Worm (Caenorhabditis elegans) whole organism, late embryonic: ENCODE results near the gene C09F5.3.

ENCODE experiments used
- ama-1 ChIP-seq: fragments of 150-350 bp; optimal IDR thresholded peaks from 2 replicates; lab custom pipeline; 2014
- ceh-22 ChIP-seq: sonication (generic microtip); optimal IDR thresholded peaks from 2 replicates; lab custom pipeline; 2017; ENCODE audit warnings: missing biosample characterization, missing genetic modification characterization
- elt-2 ChIP-seq: sonication (generic microtip); optimal IDR thresholded peaks from 2 replicates; lab custom pipeline; 2016; ENCODE audit warnings: missing genetic modification reagents, missing genetic modification characterization, missing compliant biosample characterization
- mec-3 ChIP-seq: sonication (generic microtip); optimal IDR thresholded peaks from 2 replicates; lab custom pipeline; 2016; ENCODE audit warnings: borderline replicate concordance, missing genetic modification characterization, missing compliant biosample characterization
- pag-3 ChIP-seq: sonication (generic microtip); optimal IDR thresholded peaks from 2 replicates; lab custom pipeline; 2016; ENCODE audit warnings: missing compliant biosample characterization, missing genetic modification characterization, borderline replicate concordance
- pha-4 ChIP-seq: fragments of 150-350 bp; optimal IDR thresholded peaks from 2 replicates; lab custom pipeline; 2018; ENCODE audit warnings: missing biosample characterization, missing genetic modification reagents, missing genetic modification characterization
- pqm-1 ChIP-seq: sonication (generic microtip); optimal IDR thresholded peaks from 2 replicates; lab custom pipeline; 2016; ENCODE audit warnings: missing genetic modification characterization, missing compliant biosample characterization

DNA sequence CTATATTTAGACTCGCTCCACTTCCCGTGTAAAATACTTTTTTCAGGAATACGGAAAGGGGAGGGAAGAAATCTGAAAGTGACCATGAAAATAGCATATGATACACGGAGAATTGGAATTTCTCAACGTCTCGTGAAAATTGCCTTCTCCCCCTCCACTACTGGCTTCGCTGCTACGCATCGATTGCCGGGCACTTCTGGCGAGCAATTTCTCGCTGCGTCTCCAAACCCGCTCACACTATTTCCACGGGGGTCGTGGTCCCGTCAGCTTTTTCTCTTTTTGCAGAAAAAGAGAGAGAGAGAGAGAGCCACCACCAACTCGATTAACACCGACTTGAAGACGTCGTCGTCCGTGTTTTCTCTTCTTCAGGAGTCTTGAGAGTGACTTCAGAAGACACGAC, 5.9 kb upstream of the C09F5.3 start:
- no peak for TF ChIP-seq ceh-22 (tag; lab: Kevin White, UChicago)
- TF ChIP-seq pag-3 (tag; lab: Kevin White, UChicago) = no peak
- TF ChIP-seq mec-3 (tag; lab: Kevin White, UChicago) = no peak
- no peak for TF ChIP-seq elt-2 (tag; lab: Kevin White, UChicago)
- no peak for TF ChIP-seq ama-1 (lab: Kevin White, UChicago)
- TF ChIP-seq pha-4 (tag; lab: Kevin White, UChicago) = no peak
- no peak for TF ChIP-seq pqm-1 (tag; lab: Kevin White, UChicago)
